Worm (Caenorhabditis elegans): Measurements from ENCODE around the gene Y54G2A.52.

Y54G2A.52 gene

DNA sequence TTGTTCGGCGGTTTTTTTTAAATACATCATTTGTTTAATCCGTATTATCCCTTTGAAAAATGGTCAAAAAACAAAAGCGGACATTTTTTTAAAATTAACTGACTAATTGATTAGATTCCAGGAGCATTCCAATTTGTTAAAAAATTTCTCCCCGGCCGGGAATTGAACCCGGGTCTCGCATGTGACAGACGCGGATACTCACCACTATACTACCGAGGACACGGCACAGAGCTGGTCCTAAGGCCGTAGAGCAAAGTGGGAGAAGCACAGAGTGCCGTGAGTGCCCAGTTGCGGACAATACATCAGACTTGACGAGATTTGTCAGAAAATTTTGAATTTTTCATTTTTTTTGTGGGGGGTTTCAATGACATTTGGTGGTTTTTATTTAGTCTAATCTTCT is 2.5 kb upstream of the Y54G2A.52 start (continued):
- peak; percentile 49; the same call in 1 of the 2 replicates for TF ChIP-seq mcd-1 (GFP tag; IDR thresholded peaks at IDR 0.05)
- TF ChIP-seq F10E7.11 (tag; optimal IDR thresholded peaks at IDR 0.05): no peak
- TF ChIP-seq B0261.1 (tag; optimal IDR thresholded peaks at IDR 0.05): peak; percentile 88
- TF ChIP-seq hmg-1.2 (GFP tag; IDR thresholded peaks at IDR 0.05): peak; percentile 67
- TF ChIP-seq snpc-1.3 (tag; optimal IDR thresholded peaks at IDR 0.05; ENCODE audit: insufficient read depth): peak; percentile 62
- peak; percentile 80 for TF ChIP-seq snpc-3.4 (tag; optimal IDR thresholded peaks at IDR 0.05)
- peak; percentile 79 for TF ChIP-seq F23B12.7 (tag; optimal IDR thresholded peaks at IDR 0.05; ENCODE audit: insufficient read depth)
- no peak for TF ChIP-seq ztf-22 (GFP tag; optimal IDR thresholded peaks at IDR 0.05)
- no peak for TF ChIP-seq madf-8 (GFP tag; conservative IDR thresholded peaks at IDR 0.05)
- TF ChIP-seq aptf-2 (GFP tag; conservative IDR thresholded peaks at IDR 0.05): no peak
- TF ChIP-seq athp-1 (tag; optimal IDR thresholded peaks at IDR 0.05): peak; percentile 11
- TF ChIP-seq Y56A3A.18 (GFP tag; IDR thresholded peaks at IDR 0.05): no peak
- peak; percentile 59 for TF ChIP-seq snpc-4 (GFP tag; optimal IDR thresholded peaks at IDR 0.05)
- peak in 3 of 4 experiments; percentile 15 to 56 (median 26) for TF ChIP-seq snpc-4 (tag; optimal IDR thresholded peaks at IDR 0.05)
- 0 out of 2 replicates have a peak, but pooled peaks have one; percentile 46 for TF ChIP-seq pbrm-1 (GFP tag; IDR thresholded peaks at IDR 0.05)
- peak; percentile 71 for TF ChIP-seq dox-1 (GFP tag; IDR thresholded peaks at IDR 0.05)
- no peak for TF ChIP-seq K12H6.12 (tag; optimal IDR thresholded peaks at IDR 0.05)
- TF ChIP-seq attf-6 (GFP tag; IDR thresholded peaks at IDR 0.05): no peak
- TF ChIP-seq ccch-3 (GFP tag; optimal IDR thresholded peaks at IDR 0.05): no peak
- TF ChIP-seq dpff-1 (tag; optimal IDR thresholded peaks at IDR 0.05): no peak
- 0 out of 2 replicates have a peak, but pooled peaks have one; percentile 28 for TF ChIP-seq K11D2.4 (GFP tag; IDR thresholded peaks at IDR 0.05)
- no peak for TF ChIP-seq mes-4 (tag; optimal IDR thresholded peaks at IDR 0.05)
- no peak for TF ChIP-seq egl-18 (GFP tag; IDR thresholded peaks at IDR 0.05)
- TF ChIP-seq hmg-20 (GFP tag; IDR thresholded peaks at IDR 0.05): no peak
- no peak for TF ChIP-seq bed-1 (GFP tag; IDR thresholded peaks at IDR 0.05)
- peak; percentile 71 for TF ChIP-seq hsf-1 (GFP tag; IDR thresholded peaks at IDR 0.05)
- no peak for TF ChIP-seq lag-1 (GFP tag; IDR thresholded peaks at IDR 0.05)
- TF ChIP-seq tbp1 (GFP tag; optimal IDR thresholded peaks at IDR 0.05): peak; percentile 94
- no peak for TF ChIP-seq repo-1 (tag; optimal IDR thresholded peaks at IDR 0.05)
- TF ChIP-seq T26A5.8 (tag; optimal IDR thresholded peaks at IDR 0.05): no peak
- TF ChIP-seq die-1 (tag; optimal IDR thresholded peaks at IDR 0.05): peak; percentile 71
- peak; percentile 63 for TF ChIP-seq madf-6 (GFP tag; IDR thresholded peaks at IDR 0.05)
- peak; percentile 71 for TF ChIP-seq nhr-90 (tag; optimal IDR thresholded peaks at IDR 0.05)
- peak in 1 of 2 experiments; percentile 78 for TF ChIP-seq rec-8 (tag; optimal IDR thresholded peaks at IDR 0.05)
- no peak for TF ChIP-seq tbx-9 (tag; optimal IDR thresholded peaks at IDR 0.05; ENCODE audit: borderline replicate concordance)
- peak; percentile 77 for TF ChIP-seq D2030.7 (GFP tag; IDR thresholded peaks at IDR 0.05)
- peak; percentile 17 for TF ChIP-seq F52B5.7 (tag; optimal IDR thresholded peaks at IDR 0.05)
- no peak for TF ChIP-seq bed-2 (GFP tag; IDR thresholded peaks at IDR 0.05)
- peak; percentile 26; the same call in 1 of the 2 replicates for TF ChIP-seq egrh-3 (GFP tag; IDR thresholded peaks at IDR 0.05)
- TF ChIP-seq F49E8.2 (tag; optimal IDR thresholded peaks at IDR 0.05; ENCODE audit: insufficient read depth): peak; percentile 68
- no peak for TF ChIP-seq somi-1 (GFP tag; optimal IDR thresholded peaks at IDR 0.05)
- TF ChIP-seq F33H1.4 (GFP tag; IDR thresholded peaks at IDR 0.05): peak; percentile 38; the same call in 1 of the 2 replicates
- no peak for TF ChIP-seq B0035.1 (tag; optimal IDR thresholded peaks at IDR 0.05)
- no peak for TF ChIP-seq zim-3 (tag; optimal IDR thresholded peaks at IDR 0.05)
- TF ChIP-seq aptf-3 (GFP tag; IDR thresholded peaks at IDR 0.05): no peak
- TF ChIP-seq fkh-3 (tag; optimal IDR thresholded peaks at IDR 0.05): no peak
- TF ChIP-seq egl-44 (GFP tag; IDR thresholded peaks at IDR 0.05): no peak
- peak; percentile 32 for TF ChIP-seq lsl-1 (GFP tag; optimal IDR thresholded peaks at IDR 0.05)

All from whole organism, young adult.